Worm (Caenorhabditis elegans) whole organism, L2 larva: ENCODE measurements around the gene F19B10.1.

Source experiments
- C34F6.9 ChIP-seq: fragments of 150-350 bp; optimal IDR thresholded peaks from 2 replicates; lab custom pipeline; 2014; ENCODE audit warnings: missing biosample characterization, missing genetic modification characterization
- F13H6.1 ChIP-seq: sonication (generic microtip); optimal IDR thresholded peaks from 2 replicates; lab custom pipeline; 2016; ENCODE audit warnings: missing genetic modification characterization, missing compliant biosample characterization
- R02D3.7 ChIP-seq: fragments of 150-350 bp; optimal IDR thresholded peaks from 2 replicates; lab custom pipeline; 2014; ENCODE audit warnings: missing biosample characterization, missing genetic modification characterization
- Y55F3AM.14 ChIP-seq: fragments of 200-800 bp; sonication (Bioruptor generic); optimal IDR thresholded peaks from 2 replicates; lab custom pipeline; 2018; ENCODE audit warnings: mild to moderate bottlenecking, missing genetic modification characterization, missing compliant biosample characterization
- ZK546.5 ChIP-seq: sonication (generic microtip); optimal IDR thresholded peaks from 2 replicates; lab custom pipeline; 2017; ENCODE audit warnings: missing biosample characterization, missing genetic modification characterization
- alr-1 ChIP-seq: fragments of 150-350 bp; optimal IDR thresholded peaks from 2 replicates; lab custom pipeline; 2014; ENCODE audit warnings: missing biosample characterization, missing genetic modification characterization
- aly-2 ChIP-seq: fragments of 150-350 bp; optimal IDR thresholded peaks from 2 replicates; lab custom pipeline; 2014; ENCODE audit warnings: missing biosample characterization, missing genetic modification characterization
- ama-1 ChIP-seq: fragments of 150-350 bp; optimal IDR thresholded peaks from 2 replicates; lab custom pipeline; 2018; ENCODE audit warnings: inconsistent platforms
- blmp-1 ChIP-seq: sonication (generic microtip); optimal IDR thresholded peaks from 2 replicates; lab custom pipeline; 2017; ENCODE audit warnings: missing genetic modification characterization, mild to moderate bottlenecking, missing compliant biosample characterization, antibody characterized with exemption, moderate library complexity; ENCODE audit not compliant: insufficient read depth
- ceh-16 ChIP-seq: fragments of 150-350 bp; optimal IDR thresholded peaks from 2 replicates; lab custom pipeline; 2014; ENCODE audit warnings: missing biosample characterization, missing genetic modification characterization
- crh-2 ChIP-seq: sonication (generic microtip); optimal IDR thresholded peaks from 2 replicates; lab custom pipeline; 2017; ENCODE audit warnings: missing biosample characterization, missing genetic modification characterization
- dmd-4 ChIP-seq: sonication (generic microtip); optimal IDR thresholded peaks from 2 replicates; lab custom pipeline; 2017; ENCODE audit warnings: missing biosample characterization, missing genetic modification characterization
- egl-27 ChIP-seq: sonication (generic microtip); optimal IDR thresholded peaks from 3 replicates; lab custom pipeline; 2017; ENCODE audit warnings: missing biosample characterization, missing genetic modification reagents, missing genetic modification characterization
- elt-1 ChIP-seq: fragments of 150-350 bp; optimal IDR thresholded peaks from 2 replicates; lab custom pipeline; 2014; ENCODE audit warnings: missing biosample characterization, missing genetic modification characterization
- elt-3 ChIP-seq: sonication (generic microtip); optimal IDR thresholded peaks from 2 replicates; lab custom pipeline; 2017; ENCODE audit warnings: missing biosample characterization, missing genetic modification characterization
- gmeb-1 ChIP-seq: fragments of 150-350 bp; optimal IDR thresholded peaks from 2 replicates; lab custom pipeline; 2014; ENCODE audit warnings: missing biosample characterization, missing genetic modification characterization
- lin-11 ChIP-seq: fragments of 150-350 bp; sonication (generic microtip); optimal IDR thresholded peaks from 2 replicates; lab custom pipeline; 2014; ENCODE audit warnings: missing biosample characterization, missing genetic modification characterization, inconsistent platforms, mixed read lengths
- lin-13 ChIP-seq: fragments of 150-350 bp; optimal IDR thresholded peaks from 2 replicates; lab custom pipeline; 2014; ENCODE audit warnings: missing biosample characterization, missing genetic modification reagents, missing genetic modification characterization
- lin-39 ChIP-seq: fragments of 150-350 bp; optimal IDR thresholded peaks from 2 replicates; lab custom pipeline; 2014; ENCODE audit warnings: missing biosample characterization, missing genetic modification reagents, missing genetic modification characterization
- lsy-2 ChIP-seq, 2 experiments: fragments of 150-350 bp in 1 of 2; sonication (generic microtip) in 1 of 2; optimal IDR thresholded peaks; 2 replicates each; lab custom pipeline; 2014 to 2017; ENCODE audit warnings: missing biosample characterization in 2 of 2, missing genetic modification characterization in 2 of 2
- mab-5 ChIP-seq: fragments of 150-350 bp; optimal IDR thresholded peaks from 2 replicates; lab custom pipeline; 2014; ENCODE audit warnings: missing biosample characterization, missing genetic modification characterization
- mdl-1 ChIP-seq, 2 experiments: fragments of 150-350 bp in 1 of 2; sonication (generic microtip) in 1 of 2; optimal IDR thresholded peaks; 2 replicates each; lab custom pipeline; 2017; ENCODE audit warnings: missing biosample characterization in 2 of 2, missing genetic modification characterization in 2 of 2
- nhr-10 ChIP-seq: sonication (generic microtip); optimal IDR thresholded peaks from 2 replicates; lab custom pipeline; 2017; ENCODE audit warnings: missing biosample characterization, missing genetic modification characterization
- nhr-12 ChIP-seq: fragments of 150-350 bp; optimal IDR thresholded peaks from 2 replicates; lab custom pipeline; 2014; ENCODE audit warnings: missing biosample characterization, missing genetic modification characterization
- nhr-237 ChIP-seq: fragments of 150-350 bp; optimal IDR thresholded peaks from 2 replicates; lab custom pipeline; 2014; ENCODE audit warnings: missing biosample characterization, missing genetic modification characterization
- nhr-25 ChIP-seq: fragments of 150-350 bp; sonication (generic microtip); optimal IDR thresholded peaks from 3 replicates; lab custom pipeline; 2014; ENCODE audit warnings: missing biosample characterization, missing genetic modification characterization
- nhr-6 ChIP-seq: fragments of 150-350 bp; optimal IDR thresholded peaks from 2 replicates; lab custom pipeline; 2014; ENCODE audit warnings: missing biosample characterization, missing genetic modification characterization
- peb-1 ChIP-seq: fragments of 150-350 bp; optimal IDR thresholded peaks from 2 replicates; lab custom pipeline; 2014; ENCODE audit warnings: missing biosample characterization, missing genetic modification characterization
- skn-1 ChIP-seq: sonication (generic microtip); optimal IDR thresholded peaks from 2 replicates; lab custom pipeline; 2017; ENCODE audit warnings: missing biosample characterization, missing genetic modification characterization
- sma-9 ChIP-seq, 2 experiments: fragments of 150-350 bp in 1 of 2; sonication (generic microtip) in 1 of 2; optimal IDR thresholded peaks; 2 replicates each; lab custom pipeline; 2014 to 2016; ENCODE audit warnings: missing genetic modification characterization in 2 of 2, mild to moderate bottlenecking in 1 of 2, missing biosample characterization in 1 of 2, missing compliant biosample characterization in 1 of 2, missing genetic modification reagents in 1 of 2, moderate library complexity in 1 of 2
- unc-55 ChIP-seq: fragments of 150-350 bp; sonication (generic microtip); optimal IDR thresholded peaks from 3 replicates; lab custom pipeline; 2014; ENCODE audit warnings: missing biosample characterization, missing genetic modification reagents, missing genetic modification characterization
- unc-62 ChIP-seq: fragments of 150-350 bp; optimal IDR thresholded peaks from 2 replicates; lab custom pipeline; 2014; ENCODE audit warnings: missing biosample characterization, missing genetic modification reagents, missing genetic modification characterization
- zag-1 ChIP-seq: fragments of 150-350 bp; optimal IDR thresholded peaks from 2 replicates; lab custom pipeline; 2014; ENCODE audit warnings: missing biosample characterization, missing genetic modification characterization
- ztf-11 ChIP-seq: sonication (generic microtip); optimal IDR thresholded peaks from 2 replicates; lab custom pipeline; 2017; ENCODE audit warnings: missing biosample characterization, missing genetic modification characterization
- ztf-4 ChIP-seq: fragments of 150-350 bp; optimal IDR thresholded peaks from 2 replicates; lab custom pipeline; 2014; ENCODE audit warnings: missing biosample characterization, missing genetic modification characterization

The F19B10.1 gene

ce11 chrII:3670956-3671355 is 12.0 kb upstream of the F19B10.1 start, which contains the start of gene srx-98:
srx-98 (minus strand) TSS chrII:3671056.
- no peak for TF ChIP-seq aly-2 (tag; lab: Kevin White, UChicago)
- TF ChIP-seq, all 48 proteins: peak for 0

DNA sequence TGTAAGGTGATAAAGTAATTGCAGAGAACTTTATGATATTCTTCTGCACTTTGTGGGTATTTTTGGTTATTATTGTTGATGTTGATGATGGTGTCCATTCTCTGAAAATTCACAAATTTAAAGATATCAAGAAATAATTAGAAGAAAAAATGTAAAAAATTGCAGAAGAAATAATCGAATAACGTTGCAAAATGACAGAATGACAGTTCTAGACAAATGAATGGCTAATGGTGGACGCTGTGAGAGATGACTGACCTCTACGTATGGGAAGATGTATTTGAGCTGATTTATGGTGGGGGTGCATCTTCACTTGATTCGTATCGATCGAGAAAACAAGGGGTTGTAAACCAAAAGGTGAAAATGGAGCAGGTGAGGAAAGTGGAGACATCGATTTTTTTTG is 9.5 kb upstream of the F19B10.1 start, which contains the start of gene sea-1:
TSS of gene sea-1 (minus strand) at position 101 of the 400 bp plus-strand sequence.
- no peak for TF ChIP-seq lsy-2 (tag; optimal IDR thresholded peaks at IDR 0.05; lab: Kevin White, UChicago)
- no peak for TF ChIP-seq crh-2
- no peak for TF ChIP-seq sma-9 (GFP tag; optimal IDR thresholded peaks at IDR 0.05; lab: Kevin White, UChicago)
- TF ChIP-seq sma-9 (tag; optimal IDR thresholded peaks at IDR 0.05; lab: Kevin White, UChicago) = no peak
- TF ChIP-seq nhr-6 (tag; lab: Kevin White, UChicago) = no peak
- no peak for TF ChIP-seq unc-62
- TF ChIP-seq ztf-11 = no peak
- TF ChIP-seq ztf-4 (tag; lab: Kevin White, UChicago) = no peak
- TF ChIP-seq elt-3 = no peak
- no peak for TF ChIP-seq dmd-4 (tag; lab: Kevin White, UChicago)
- no peak for TF ChIP-seq nhr-237 (tag; lab: Kevin White, UChicago)
- TF ChIP-seq C34F6.9 = no peak
- TF ChIP-seq ZK546.5 (tag; lab: Kevin White, UChicago) = no peak

ce11 chrII:3675176-3675575 is 7.8 kb upstream of the F19B10.1 start, which contains the start of gene F19B10.2:
F19B10.2 (plus strand) TSS chrII:3675476.
- TF ChIP-seq R02D3.7 (tag; lab: Kevin White, UChicago) = no peak
- TF ChIP-seq lin-11 (tag; lab: Kevin White, UChicago) = no peak
- TF ChIP-seq ama-1 = no peak
- no peak for TF ChIP-seq blmp-1
- no peak for TF ChIP-seq elt-3
- no peak for TF ChIP-seq alr-1 (tag; lab: Kevin White, UChicago)
- no peak for TF ChIP-seq lin-39
- TF ChIP-seq lsy-2 (tag; optimal IDR thresholded peaks at IDR 0.05; lab: Kevin White, UChicago) = no peak
- TF ChIP-seq sma-9 (GFP tag; optimal IDR thresholded peaks at IDR 0.05; lab: Kevin White, UChicago) = no peak
- TF ChIP-seq sma-9 (tag; optimal IDR thresholded peaks at IDR 0.05; lab: Kevin White, UChicago) = no peak
- no peak for TF ChIP-seq ztf-4 (tag; lab: Kevin White, UChicago)
- no peak for TF ChIP-seq ceh-16 (tag; lab: Kevin White, UChicago)
- TF ChIP-seq gmeb-1 (tag; lab: Kevin White, UChicago) = no peak
- TF ChIP-seq aly-2 (tag; lab: Kevin White, UChicago) = no peak
- TF ChIP-seq nhr-25 (tag; lab: Kevin White, UChicago) = no peak
- TF ChIP-seq elt-1 (tag; lab: Kevin White, UChicago) = no peak
- no peak for TF ChIP-seq nhr-6 (tag; lab: Kevin White, UChicago)
- no peak for TF ChIP-seq mab-5 (tag; lab: Kevin White, UChicago)
- TF ChIP-seq unc-55 (GFP tag; lab: Kevin White, UChicago) = no peak
- TF ChIP-seq, all 48 proteins: peak for 0

DNA sequence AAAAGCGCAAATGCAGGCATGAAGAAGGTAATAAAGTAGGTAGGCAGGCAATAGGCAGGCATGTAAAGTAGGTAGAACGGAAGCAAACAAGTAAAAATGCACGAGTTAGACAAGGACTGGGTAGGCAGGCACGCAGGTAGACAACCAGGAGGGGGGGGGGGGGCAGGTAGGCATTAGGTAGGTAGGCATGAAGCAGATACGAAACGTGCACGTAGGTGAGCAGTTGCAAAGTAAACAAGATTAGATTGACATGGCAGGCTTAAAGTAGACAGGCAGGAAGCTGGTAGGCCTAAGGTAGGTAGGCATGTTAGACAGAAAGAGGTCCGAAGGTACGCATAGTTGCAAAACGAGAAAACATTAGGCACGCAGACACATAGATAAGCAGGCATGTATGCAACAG is 4.0 kb upstream of the F19B10.1 start:
- TF ChIP-seq unc-55 (GFP tag; lab: Kevin White, UChicago) (no peak), F13H6.1 (tag; lab: Kevin White, UChicago) (no peak), nhr-237 (tag; lab: Kevin White, UChicago) (no peak), ZK546.5 (tag; lab: Kevin White, UChicago) (no peak), Y55F3AM.14 (GFP tag; lab: Kevin White, UChicago) (no peak), peb-1 (no peak), mab-5 (tag; lab: Kevin White, UChicago) (no peak), nhr-10 (tag; lab: Kevin White, UChicago) (no peak), lsy-2 (tag; optimal IDR thresholded peaks at IDR 0.05; lab: Kevin White, UChicago) (no peak), alr-1 (tag; lab: Kevin White, UChicago) (no peak), nhr-25 (tag; lab: Kevin White, UChicago) (no peak), lin-13 (GFP tag; lab: Kevin White, UChicago) (no peak), skn-1 (tag; lab: Kevin White, UChicago) (no peak), zag-1 (tag; lab: Kevin White, UChicago) (no peak), egl-27 (tag; lab: Kevin White, UChicago) (no peak), C34F6.9 (no peak), nhr-12 (tag; lab: Kevin White, UChicago) (no peak), mdl-1 (tag; optimal IDR thresholded peaks at IDR 0.05; lab: Kevin White, UChicago) (no peak), ztf-4 (tag; lab: Kevin White, UChicago) (no peak)
